Fruit fly (Drosophila melanogaster) whole organism, embryonic: Measurements from ENCODE around the gene Gdi.

ENCODE experiments used
- Atf3 ChIP-seq: fragments of 200-800 bp; sonication (Bioruptor generic); optimal IDR thresholded peaks from 3 replicates; lab custom pipeline; 2016; ENCODE audit warnings: missing biosample characterization, missing genetic modification characterization
- Blimp-1 ChIP-seq: fragments of 200-800 bp; sonication (Bioruptor generic); optimal IDR thresholded peaks from 3 replicates; lab custom pipeline; 2018; ENCODE audit warnings: missing biosample characterization, missing genetic modification characterization, mild to moderate bottlenecking, moderate library complexity, missing genetic modification reagents
- CG10267 ChIP-seq: fragments of 200-800 bp; sonication (Bioruptor generic); optimal IDR thresholded peaks from 2 replicates; lab custom pipeline; 2018; ENCODE audit warnings: missing biosample characterization, mild to moderate bottlenecking, missing genetic modification characterization, moderate library complexity
- CG10274 ChIP-seq: fragments of 200-800 bp; sonication (Bioruptor generic); optimal IDR thresholded peaks from 3 replicates; lab custom pipeline; 2017; ENCODE audit warnings: missing biosample characterization, mild to moderate bottlenecking, missing genetic modification characterization
- CG11560 ChIP-seq: fragments of 200-800 bp; sonication (Bioruptor generic); IDR thresholded peaks from 3 replicates; pipeline ENCODE4 v1.3.6; 2022; ENCODE audit warnings: missing biosample characterization, missing genetic modification characterization
- CG14860 ChIP-seq: fragments of 200-800 bp; sonication (Bioruptor generic); IDR thresholded peaks from 3 replicates; pipeline ENCODE4 v1.3.6; 2022; ENCODE audit warnings: missing biosample characterization, missing genetic modification characterization; ENCODE audit not compliant: partially characterized antibody
- CG1529 ChIP-seq: fragments of 200-800 bp; sonication (Bioruptor generic); optimal IDR thresholded peaks from 3 replicates; lab custom pipeline; 2018; ENCODE audit warnings: missing biosample characterization, missing genetic modification characterization
- CG15601 ChIP-seq: fragments of 200-800 bp; sonication (Bioruptor generic); optimal IDR thresholded peaks from 3 replicates; lab custom pipeline; 2019; ENCODE audit warnings: missing biosample characterization, mild to moderate bottlenecking, missing genetic modification characterization, moderate library complexity
- CG2889 ChIP-seq: fragments of 200-800 bp; sonication (Bioruptor generic); IDR thresholded peaks from 3 replicates; pipeline ENCODE4 v1.3.6; 2022; ENCODE audit warnings: missing biosample characterization, missing genetic modification characterization
- CG3065 ChIP-seq: fragments of 200-800 bp; sonication (Bioruptor generic); optimal IDR thresholded peaks from 2 replicates; lab custom pipeline; 2016; ENCODE audit warnings: missing biosample characterization, missing genetic modification characterization
- CG31224 ChIP-seq: fragments of 200-800 bp; sonication (Bioruptor generic); IDR thresholded peaks from 2 replicates; pipeline ENCODE4 v1.3.6; 2022; ENCODE audit warnings: missing biosample characterization, missing genetic modification characterization
- CG32532 ChIP-seq: fragments of 200-800 bp; sonication (Bioruptor generic); IDR thresholded peaks from 2 replicates; pipeline ENCODE4 v1.3.6; 2022; ENCODE audit warnings: missing biosample characterization, missing genetic modification characterization
- CG33213 ChIP-seq: fragments of 200-800 bp; sonication (Bioruptor generic); optimal IDR thresholded peaks from 3 replicates; lab custom pipeline; 2016; ENCODE audit warnings: missing biosample characterization, missing genetic modification characterization
- CG34224 ChIP-seq: fragments of 200-800 bp; sonication (Bioruptor generic); IDR thresholded peaks from 3 replicates; pipeline ENCODE4 v1.3.6; 2022; ENCODE audit warnings: missing biosample characterization, missing genetic modification characterization; ENCODE audit not compliant: partially characterized antibody
- CG4404 ChIP-seq: fragments of 200-800 bp; sonication (Bioruptor generic); IDR thresholded peaks from 2 replicates; pipeline ENCODE4 v1.3.6; 2022; ENCODE audit warnings: missing biosample characterization, missing genetic modification characterization
- CG4730 ChIP-seq: fragments of 200-800 bp; sonication (Bioruptor generic); IDR thresholded peaks from 2 replicates; pipeline ENCODE4 v1.3.6; 2022; ENCODE audit warnings: missing biosample characterization, missing genetic modification characterization
- CG7372 ChIP-seq: fragments of 200-800 bp; sonication (Bioruptor generic); IDR thresholded peaks from 2 replicates; pipeline ENCODE4 v1.3.6; 2022; ENCODE audit warnings: missing biosample characterization, missing genetic modification characterization
- CG7963 ChIP-seq: fragments of 200-800 bp; sonication (Bioruptor generic); IDR thresholded peaks from 3 replicates; pipeline ENCODE4 v1.3.6; 2022; ENCODE audit warnings: missing biosample characterization, missing genetic modification characterization; ENCODE audit not compliant: partially characterized antibody
- CG8290 ChIP-seq, 3 experiments: fragments of 200-800 bp; sonication (Bioruptor generic); optimal IDR thresholded peaks; 2 replicates each; lab custom pipeline; 2016 to 2019; ENCODE audit warnings: missing biosample characterization in 3 of 3, missing genetic modification characterization in 3 of 3, mild to moderate bottlenecking in 2 of 3, moderate library complexity in 1 of 3
- CG8359 ChIP-seq: fragments of 200-800 bp; sonication (Bioruptor generic); optimal IDR thresholded peaks from 2 replicates; lab custom pipeline; 2017; ENCODE audit warnings: missing biosample characterization, mild to moderate bottlenecking, missing genetic modification characterization, borderline replicate concordance
- CG8924 ChIP-seq: fragments of 200-800 bp; optimal IDR thresholded peaks from 3 replicates; lab custom pipeline; 2019; ENCODE audit warnings: missing biosample characterization, mild to moderate bottlenecking, missing genetic modification characterization, moderate library complexity
- CG8944 ChIP-seq: fragments of 200-800 bp; sonication (Bioruptor generic); optimal IDR thresholded peaks from 3 replicates; lab custom pipeline; 2016; ENCODE audit warnings: missing biosample characterization, missing genetic modification characterization
- D19B ChIP-seq: fragments of 200-800 bp; sonication (Bioruptor generic); optimal IDR thresholded peaks from 2 replicates; lab custom pipeline; 2017; ENCODE audit warnings: missing biosample characterization, mild to moderate bottlenecking, missing genetic modification characterization
- Hand ChIP-seq: fragments of 200-800 bp; sonication (Bioruptor generic); optimal IDR thresholded peaks from 2 replicates; lab custom pipeline; 2017; ENCODE audit warnings: mild to moderate bottlenecking, missing biosample characterization, missing genetic modification reagents, missing genetic modification characterization
- Hmr ChIP-seq: fragments of 200-800 bp; sonication (Bioruptor generic); optimal IDR thresholded peaks from 3 replicates; lab custom pipeline; 2017; ENCODE audit warnings: mild to moderate bottlenecking, missing biosample characterization, missing genetic modification reagents, missing genetic modification characterization
- Kr ChIP-seq: fragments of 200-800 bp; sonication (Bioruptor generic); optimal IDR thresholded peaks from 2 replicates; lab custom pipeline; 2017; ENCODE audit warnings: missing biosample characterization, mild to moderate bottlenecking, missing genetic modification characterization
- Lhr ChIP-seq: fragments of 200-800 bp; sonication (Bioruptor generic); optimal IDR thresholded peaks from 3 replicates; lab custom pipeline; 2017; ENCODE audit warnings: mild to moderate bottlenecking, missing biosample characterization, missing genetic modification reagents, missing genetic modification characterization
- Lpt ChIP-seq: fragments of >200 bp; optimal IDR thresholded peaks from 2 replicates; lab custom pipeline; 2018; ENCODE audit warnings: missing biosample characterization, missing genetic modification characterization
- Myb ChIP-seq: fragments of 200-800 bp; sonication (Bioruptor generic); optimal IDR thresholded peaks from 2 replicates; lab custom pipeline; 2016; ENCODE audit warnings: missing biosample characterization, missing genetic modification characterization
- Sry-δ ChIP-seq: fragments of 200-800 bp; sonication (Bioruptor generic); optimal IDR thresholded peaks from 2 replicates; lab custom pipeline; 2016; ENCODE audit warnings: missing biosample characterization, missing genetic modification characterization
- ase ChIP-seq: fragments of 200-800 bp; sonication (Bioruptor generic); IDR thresholded peaks from 3 replicates; pipeline ENCODE4 v1.3.6; 2022; ENCODE audit warnings: missing biosample characterization, missing genetic modification characterization
- caup ChIP-seq: fragments of 200-800 bp; sonication (Bioruptor generic); optimal IDR thresholded peaks from 3 replicates; lab custom pipeline; 2017; ENCODE audit warnings: missing biosample characterization, mild to moderate bottlenecking, missing genetic modification characterization, moderate library complexity; ENCODE audit not compliant: severe bottlenecking
- cg ChIP-seq: fragments of 200-800 bp; sonication (Bioruptor generic); optimal IDR thresholded peaks from 3 replicates; lab custom pipeline; 2019; ENCODE audit warnings: missing biosample characterization, mild to moderate bottlenecking, missing genetic modification characterization, moderate library complexity
- crol ChIP-seq: fragments of 200-800 bp; sonication (Bioruptor generic); IDR thresholded peaks from 2 replicates; pipeline ENCODE4 v1.3.6; 2022; ENCODE audit warnings: missing biosample characterization, missing genetic modification characterization
- en ChIP-seq: fragments of 200-800 bp; sonication (Bioruptor generic); optimal IDR thresholded peaks from 2 replicates; lab custom pipeline; 2016; ENCODE audit warnings: missing biosample characterization, missing genetic modification characterization
- esg ChIP-seq: fragments of 200-800 bp; sonication (Bioruptor generic); conservative IDR thresholded peaks from 2 replicates; pipeline ENCODE4 v1.3.6; 2022; ENCODE audit warnings: missing biosample characterization, missing genetic modification characterization
- eve ChIP-seq, 2 experiments: fragments of >200 bp; optimal IDR thresholded peaks; 2 replicates each; lab custom pipeline; 2017; ENCODE audit warnings: missing biosample characterization in 2 of 2, missing genetic modification characterization in 2 of 2
- gem ChIP-seq: fragments of 200-800 bp; sonication (Bioruptor generic); optimal IDR thresholded peaks from 2 replicates; lab custom pipeline; 2019; ENCODE audit warnings: missing biosample characterization, mild to moderate bottlenecking, missing genetic modification characterization, moderate library complexity
- grau ChIP-seq: fragments of 200-800 bp; optimal IDR thresholded peaks from 3 replicates; lab custom pipeline; 2019; ENCODE audit warnings: missing biosample characterization, mild to moderate bottlenecking, missing genetic modification characterization, moderate library complexity
- h ChIP-seq: fragments of >200 bp; optimal IDR thresholded peaks from 2 replicates; lab custom pipeline; 2017
- hbn ChIP-seq: fragments of 200-800 bp; sonication (Bioruptor generic); IDR thresholded peaks from 2 replicates; pipeline ENCODE4 v1.3.6; 2022; ENCODE audit warnings: missing biosample characterization, missing genetic modification characterization; ENCODE audit not compliant: partially characterized antibody
- jing ChIP-seq: fragments of 200-800 bp; sonication (Bioruptor generic); optimal IDR thresholded peaks from 2 replicates; lab custom pipeline; 2018; ENCODE audit warnings: missing biosample characterization, mild to moderate bottlenecking, missing genetic modification characterization
- lmd ChIP-seq: fragments of 200-800 bp; sonication (Bioruptor generic); IDR thresholded peaks from 2 replicates; pipeline ENCODE4 v1.3.6; 2022; ENCODE audit warnings: missing biosample characterization, missing genetic modification characterization
- rib ChIP-seq: fragments of 200-800 bp; sonication (Bioruptor generic); IDR thresholded peaks from 2 replicates; pipeline ENCODE4 v1.3.6; 2022; ENCODE audit warnings: missing biosample characterization, missing genetic modification characterization
- sc ChIP-seq, 3 experiments: fragments of >200 bp in 2 of 3; fragments of 200-800 bp in 1 of 3; sonication (Bioruptor generic) in 1 of 3; optimal IDR thresholded peaks; 2 replicates in 2 of 3; 3 replicates in 1 of 3; lab custom pipeline; 2017; ENCODE audit warnings: mild to moderate bottlenecking in 1 of 3, missing biosample characterization in 1 of 3, missing genetic modification characterization in 1 of 3, missing genetic modification reagents in 1 of 3
- ssp ChIP-seq: fragments of 200-800 bp; sonication (Bioruptor generic); IDR thresholded peaks from 2 replicates; pipeline ENCODE4 v1.3.6; 2022; ENCODE audit warnings: missing biosample characterization, missing genetic modification characterization
- tin ChIP-seq: fragments of 200-800 bp; sonication (Bioruptor generic); optimal IDR thresholded peaks from 3 replicates; lab custom pipeline; 2016; ENCODE audit warnings: missing biosample characterization, missing genetic modification characterization
- vfl ChIP-seq: fragments of 200-800 bp; sonication (Bioruptor generic); optimal IDR thresholded peaks from 2 replicates; lab custom pipeline; 2016; ENCODE audit warnings: missing biosample characterization, missing genetic modification characterization

Gene Gdi

DNA sequence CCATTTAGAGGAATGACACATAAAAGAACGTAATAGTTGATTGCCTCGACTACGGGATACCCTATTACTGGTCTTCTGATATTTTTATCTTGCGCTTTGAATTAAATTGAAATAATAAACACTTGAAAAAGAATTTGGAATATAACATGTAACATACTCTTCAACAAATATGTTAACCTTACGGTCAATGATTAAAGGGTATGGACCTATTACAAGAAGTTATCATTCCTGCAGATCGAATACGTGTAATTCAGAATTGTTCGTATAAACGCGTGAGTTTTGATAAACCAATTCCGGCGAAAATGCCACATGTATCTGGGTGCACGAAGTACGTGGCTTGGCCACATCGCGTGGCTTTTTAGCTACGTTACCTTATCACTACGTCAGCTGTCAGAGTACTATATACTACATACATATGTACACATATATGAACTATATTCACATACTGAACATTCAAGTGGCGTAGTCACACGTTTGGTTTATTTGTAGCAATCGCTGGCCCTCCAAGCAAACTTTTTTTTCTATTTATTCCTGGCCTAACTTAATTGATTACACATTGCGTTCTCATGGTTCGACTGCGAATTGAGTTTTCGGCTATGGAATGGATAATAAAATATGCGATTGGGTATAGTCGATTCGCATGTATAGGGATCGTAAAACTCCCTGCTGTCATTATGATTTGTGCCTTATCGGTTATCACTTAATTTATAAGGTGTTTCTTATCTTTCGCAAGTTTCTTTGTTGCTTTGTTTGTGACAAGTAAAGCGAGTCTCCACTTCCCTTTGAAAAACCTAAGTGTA, 3.7 kb upstream of the Gdi start (continued):
- TF ChIP-seq CG4730 (GFP tag; lab: Robert Waterston, UW) (peak; percentile 62), ssp (GFP tag; lab: Robert Waterston, UW) (no peak), lmd (GFP tag; lab: Robert Waterston, UW) (peak; percentile 73), Hand (GFP tag; lab: Kevin White, UChicago) (no peak), gem (tag; lab: Kevin White, UChicago) (peak; percentile 76), Blimp-1 (peak; percentile 68), CG15601 (no peak), tin (GFP tag; lab: Kevin White, UChicago) (peak; percentile 46), grau (tag; lab: Kevin White, UChicago) (peak; percentile 59), CG31224 (GFP tag; lab: Robert Waterston, UW) (peak; percentile 51), en (GFP tag; lab: Kevin White, UChicago) (peak; percentile 56), CG3065 (GFP tag; lab: Kevin White, UChicago) (peak; percentile 5), CG8944 (no peak), ase (GFP tag; lab: Robert Waterston, UW) (peak; percentile 24; the same call in 1 of the 3 replicates), CG1529 (GFP tag; lab: Kevin White, UChicago) (no peak), rib (peak; percentile 46), CG8359 (no peak), Lpt (GFP tag; lab: Kevin White, UChicago) (no peak), CG10267 (tag; lab: Kevin White, UChicago) (peak; percentile 48), CG4404 (GFP tag; lab: Robert Waterston, UW) (peak; percentile 47), D19B (GFP tag; lab: Kevin White, UChicago) (peak; percentile 95), CG2889 (GFP tag; lab: Robert Waterston, UW) (peak; percentile 20; the same call in 1 of the 3 replicates), crol (GFP tag; lab: Robert Waterston, UW) (no peak), CG32532 (GFP tag; lab: Robert Waterston, UW) (peak; percentile 64), CG7963 (GFP tag; lab: Robert Waterston, UW) (no peak), caup (GFP tag; lab: Kevin White, UChicago) (peak; percentile 64), CG34224 (GFP tag; lab: Robert Waterston, UW) (no peak), esg (0 out of 2 replicates have a peak, but pooled peaks have one; percentile 34), Myb (GFP tag; lab: Kevin White, UChicago) (peak; percentile 27), Kr (GFP tag; lab: Kevin White, UChicago) (no peak), sc (optimal IDR thresholded peaks at IDR 0.05; lab: Kevin White, UChicago) (no peak), sc (GFP tag; optimal IDR thresholded peaks at IDR 0.05; lab: Kevin White, UChicago) (peak; percentile 24), CG11560 (no peak), h (lab: Kevin White, UChicago) (no peak), CG8290 (GFP tag; optimal IDR thresholded peaks at IDR 0.05; lab: Kevin White, UChicago) (no peak), CG8290 (tag; optimal IDR thresholded peaks at IDR 0.05; lab: Kevin White, UChicago) (peak in 1 of 2 experiments; percentile 72), jing (GFP tag; lab: Kevin White, UChicago) (peak; percentile 41), Sry-δ (GFP tag; lab: Kevin White, UChicago) (peak; percentile 30), Lhr (GFP tag; lab: Kevin White, UChicago) (no peak), CG14860 (GFP tag; lab: Robert Waterston, UW) (no peak), cg (GFP tag; lab: Kevin White, UChicago) (no peak), eve (GFP tag; optimal IDR thresholded peaks at IDR 0.05; lab: Kevin White, UChicago) (no peak), hbn (GFP tag; lab: Robert Waterston, UW) (no peak), CG33213 (GFP tag; lab: Kevin White, UChicago) (peak; percentile 32), vfl (no peak), CG8924 (tag; lab: Kevin White, UChicago) (peak; percentile 44), CG7372 (no peak), Hmr (peak; percentile 40), Atf3 (GFP tag; lab: Kevin White, UChicago) (no peak), CG10274 (GFP tag; lab: Kevin White, UChicago) (peak; percentile 37)
